Worm (Caenorhabditis elegans) whole organism, L4 larva: ENCODE results near the gene tpst-2.
A peak's percentile ranks its signal among the peaks of the same experiment; 100 is the strongest.

Experiments used
- F37D6.2 ChIP-seq: sonication (generic microtip); optimal IDR thresholded peaks from 2 replicates; lab custom pipeline; 2016; ENCODE audit warnings: mild to moderate bottlenecking, missing genetic modification characterization, missing compliant biosample characterization
- R02D3.7 ChIP-seq: fragments of 150-350 bp; sonication (generic microtip); optimal IDR thresholded peaks from 3 replicates; lab custom pipeline; 2014; ENCODE audit warnings: missing biosample characterization, missing genetic modification characterization
- T26A8.4 ChIP-seq: fragments of 200-800 bp; sonication (Bioruptor generic); IDR thresholded peaks from 2 replicates; pipeline ENCODE4 v1.3.6; 2022; ENCODE audit warnings: missing genetic modification characterization, missing compliant biosample characterization
- aha-1 ChIP-seq: fragments of 150-350 bp; peaks from one replicate; lab custom pipeline; 2014; ENCODE audit warnings: missing biosample characterization, missing genetic modification characterization
- attf-4 ChIP-seq: sonication (generic microtip); optimal IDR thresholded peaks from 3 replicates; lab custom pipeline; 2017; ENCODE audit warnings: missing biosample characterization, missing genetic modification characterization
- ceh-28 ChIP-seq: fragments of 150-350 bp; optimal IDR thresholded peaks from 2 replicates; lab custom pipeline; 2014; ENCODE audit warnings: missing biosample characterization, missing genetic modification reagents, missing genetic modification characterization
- ceh-44 ChIP-seq: fragments of 200-800 bp; sonication (Bioruptor generic); IDR thresholded peaks from 2 replicates; pipeline ENCODE4 v1.3.6; 2022; ENCODE audit warnings: missing genetic modification reagents, missing genetic modification characterization, missing compliant biosample characterization
- daf-16 ChIP-seq, 3 experiments: sonication (generic microtip); optimal IDR thresholded peaks; 2 replicates each; lab custom pipeline; 2016 to 2017; ENCODE audit warnings: missing genetic modification characterization in 3 of 3, missing genetic modification reagents in 3 of 3, mild to moderate bottlenecking in 2 of 3, missing compliant biosample characterization in 2 of 3, missing biosample characterization in 1 of 3, moderate library complexity in 1 of 3
- dmd-6 ChIP-seq: fragments of 200-800 bp; sonication (Bioruptor generic); IDR thresholded peaks from 2 replicates; pipeline ENCODE4 v1.3.6; 2022; ENCODE audit warnings: missing genetic modification reagents, missing genetic modification characterization, missing compliant biosample characterization
- dmd-8 ChIP-seq: fragments of 200-800 bp; sonication (Bioruptor generic); IDR thresholded peaks from 2 replicates; pipeline ENCODE4 v1.3.6; 2022; ENCODE audit warnings: missing genetic modification characterization, missing compliant biosample characterization
- dmd-9 ChIP-seq: fragments of 200-800 bp; sonication (Bioruptor generic); IDR thresholded peaks from 2 replicates; pipeline ENCODE4 v1.3.6; 2022; ENCODE audit warnings: missing genetic modification reagents, missing genetic modification characterization, missing compliant biosample characterization
- dve-1 ChIP-seq: sonication (generic microtip); optimal IDR thresholded peaks from 2 replicates; lab custom pipeline; 2017; ENCODE audit warnings: antibody characterized with exemption, mild to moderate bottlenecking, missing genetic modification characterization, missing compliant biosample characterization; ENCODE audit not compliant: insufficient read depth
- egl-43 ChIP-seq: fragments of 200-800 bp; sonication (Bioruptor generic); IDR thresholded peaks from 2 replicates; pipeline ENCODE4 v1.3.6; 2022; ENCODE audit warnings: missing genetic modification reagents, missing genetic modification characterization, missing compliant biosample characterization
- lin-38 ChIP-seq: fragments of 200-800 bp; sonication (Bioruptor generic); IDR thresholded peaks from 2 replicates; pipeline ENCODE4 v1.3.6; 2022; ENCODE audit warnings: missing genetic modification reagents, missing genetic modification characterization, missing compliant biosample characterization
- lsy-2 ChIP-seq, 2 experiments: fragments of 150-350 bp in 1 of 2; sonication (generic microtip) in 1 of 2; optimal IDR thresholded peaks; 2 replicates each; lab custom pipeline; 2014 to 2017; ENCODE audit warnings: missing biosample characterization in 2 of 2, missing genetic modification characterization in 2 of 2
- madf-9 ChIP-seq: fragments of 200-800 bp; sonication (Bioruptor generic); conservative IDR thresholded peaks from 2 replicates; pipeline ENCODE4 v1.3.6; 2022; ENCODE audit warnings: missing genetic modification reagents, missing genetic modification characterization, missing compliant biosample characterization
- mdl-1 ChIP-seq, 2 experiments: fragments of 150-350 bp in 1 of 2; sonication (generic microtip) in 1 of 2; optimal IDR thresholded peaks; 2 replicates each; lab custom pipeline; 2014 to 2017; ENCODE audit warnings: missing biosample characterization in 2 of 2, missing genetic modification characterization in 2 of 2
- mdt-29 ChIP-seq: fragments of 200-800 bp; sonication (Bioruptor generic); IDR thresholded peaks from 2 replicates; pipeline ENCODE4 v1.3.6; 2022; ENCODE audit warnings: missing genetic modification reagents, missing genetic modification characterization, missing compliant biosample characterization
- mxl-3 ChIP-seq: fragments of 200-800 bp; sonication (Bioruptor generic); optimal IDR thresholded peaks from 2 replicates; lab custom pipeline; 2018; ENCODE audit warnings: mild to moderate bottlenecking, missing genetic modification characterization, missing compliant biosample characterization
- nhr-28 ChIP-seq: fragments of 150-350 bp; optimal IDR thresholded peaks from 2 replicates; lab custom pipeline; 2014; ENCODE audit warnings: missing biosample characterization, missing genetic modification characterization
- nhr-42 ChIP-seq: fragments of 200-800 bp; sonication (Bioruptor generic); IDR thresholded peaks from 2 replicates; pipeline ENCODE4 v1.3.6; 2022; ENCODE audit warnings: missing genetic modification characterization, missing compliant biosample characterization
- nhr-76 ChIP-seq: fragments of 150-350 bp; optimal IDR thresholded peaks from 2 replicates; lab custom pipeline; 2014; ENCODE audit warnings: missing biosample characterization, missing genetic modification characterization
- php-3 ChIP-seq: fragments of 200-800 bp; sonication (Bioruptor generic); IDR thresholded peaks from 2 replicates; pipeline ENCODE4 v1.3.6; 2022; ENCODE audit warnings: missing genetic modification reagents, missing genetic modification characterization, missing compliant biosample characterization
- pqm-1 ChIP-seq: sonication (generic microtip); optimal IDR thresholded peaks from 2 replicates; lab custom pipeline; 2017; ENCODE audit warnings: missing biosample characterization, missing genetic modification characterization
- sdz-12 ChIP-seq: fragments of 200-800 bp; sonication (Bioruptor generic); optimal IDR thresholded peaks from 2 replicates; lab custom pipeline; 2018; ENCODE audit warnings: mild to moderate bottlenecking, missing genetic modification characterization, missing compliant biosample characterization
- set-16 ChIP-seq: fragments of 200-800 bp; sonication (Bioruptor generic); IDR thresholded peaks from 2 replicates; pipeline ENCODE4 v1.3.6; 2022; ENCODE audit warnings: missing genetic modification reagents, missing genetic modification characterization, missing compliant biosample characterization
- unc-62 ChIP-seq, 3 experiments: fragments of 150-350 bp in 1 of 3; sonication (generic microtip); optimal IDR thresholded peaks in 2 of 3; peaks in 1 of 3; 1 replicate in 1 of 3; 2 replicates in 2 of 3; lab custom pipeline; 2014 to 2017; ENCODE audit warnings: missing biosample characterization in 3 of 3, missing genetic modification characterization in 3 of 3, missing genetic modification reagents in 3 of 3, missing genotype in 1 of 3
- ztf-11 ChIP-seq: fragments of 150-350 bp; optimal IDR thresholded peaks from 2 replicates; lab custom pipeline; 2014; ENCODE audit warnings: missing biosample characterization, missing genetic modification characterization

Gene tpst-2

ce11 chrIII:797507-797906 is 26.4 kb downstream of the tpst-2 start:
- TF ChIP-seq F37D6.2 (tag; lab: Kevin White, UChicago) (no peak), unc-62 (GFP tag; optimal IDR thresholded peaks at IDR 0.05 in 1 of 2; lab: Kevin White, UChicago) (peak in 1 of 2 experiments; percentile 55), unc-62 (tag; optimal IDR thresholded peaks at IDR 0.05; lab: Kevin White, UChicago) (no peak), lsy-2 (tag; optimal IDR thresholded peaks at IDR 0.05; lab: Kevin White, UChicago) (no peak)

- no peak for TF ChIP-seq ceh-44 (GFP tag; lab: Robert Waterston, UW)
- TF ChIP-seq mdl-1 (tag; optimal IDR thresholded peaks at IDR 0.05; lab: Kevin White, UChicago) = no peak
- TF ChIP-seq ceh-28 (tag; lab: Kevin White, UChicago) = no peak
These were observed 31.0 kb downstream of the tpst-2 start for ce11 chrIII:802041-802440.

- TF ChIP-seq set-16 = no peak
- peak; percentile 65 for TF ChIP-seq aha-1 (tag; lab: Kevin White, UChicago)
These were observed 40.5 kb downstream of the tpst-2 start, which contains the start of gene daf-7 for ce11 chrIII:811544-811943. TSS of gene daf-7 (plus strand) at chrIII:811844.

DNA sequence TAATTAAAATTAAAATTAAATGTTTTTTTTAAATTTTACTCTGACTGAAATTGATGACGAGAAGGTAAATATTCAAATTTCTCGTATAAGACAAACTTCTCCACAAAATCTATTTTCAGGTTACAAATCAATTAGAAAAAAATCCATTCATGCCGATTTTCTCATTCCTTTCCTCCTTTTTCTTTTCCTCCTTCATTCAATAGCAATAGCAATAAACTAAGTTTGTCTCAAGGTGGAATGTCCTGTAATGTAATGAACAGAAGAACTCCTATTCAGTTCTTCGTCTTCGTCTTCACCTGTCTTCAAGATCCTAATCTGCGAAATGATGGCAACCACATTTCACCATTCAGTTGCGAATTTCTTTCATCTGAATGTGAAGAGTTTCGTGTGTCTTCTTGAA is 44.8 kb downstream of the tpst-2 start, which contains the start of gene dac-1:
Gene dac-1 (plus strand): TSS at position 301 of the 400 bp plus-strand sequence.
- no peak for TF ChIP-seq R02D3.7 (tag; lab: Kevin White, UChicago)
- TF ChIP-seq lin-38 = no peak
- TF ChIP-seq php-3 (GFP tag; lab: Robert Waterston, UW) = no peak
- no peak for TF ChIP-seq pqm-1
- TF ChIP-seq nhr-76 (tag; lab: Kevin White, UChicago) = no peak
- no peak for TF ChIP-seq daf-16 (GFP tag; optimal IDR thresholded peaks at IDR 0.05; lab: Kevin White, UChicago)
- no peak for TF ChIP-seq daf-16 (tag; optimal IDR thresholded peaks at IDR 0.05; lab: Kevin White, UChicago)
- TF ChIP-seq mxl-3 = no peak
- no peak for TF ChIP-seq dmd-6 (GFP tag; lab: Robert Waterston, UW)
- TF ChIP-seq T26A8.4 (GFP tag; lab: Robert Waterston, UW) = no peak
- TF ChIP-seq sdz-12 (GFP tag; lab: Kevin White, UChicago) = no peak
- TF ChIP-seq mdt-29 (GFP tag; lab: Robert Waterston, UW) = no peak
- TF ChIP-seq nhr-28 = no peak
- TF ChIP-seq attf-4 = no peak
- no peak for TF ChIP-seq set-16
- no peak for TF ChIP-seq madf-9 (GFP tag; lab: Robert Waterston, UW)
- TF ChIP-seq egl-43 (GFP tag; lab: Robert Waterston, UW) = no peak
- TF ChIP-seq dmd-9 (GFP tag; lab: Robert Waterston, UW) = no peak
- no peak for TF ChIP-seq ztf-11 (tag; lab: Kevin White, UChicago)

DNA sequence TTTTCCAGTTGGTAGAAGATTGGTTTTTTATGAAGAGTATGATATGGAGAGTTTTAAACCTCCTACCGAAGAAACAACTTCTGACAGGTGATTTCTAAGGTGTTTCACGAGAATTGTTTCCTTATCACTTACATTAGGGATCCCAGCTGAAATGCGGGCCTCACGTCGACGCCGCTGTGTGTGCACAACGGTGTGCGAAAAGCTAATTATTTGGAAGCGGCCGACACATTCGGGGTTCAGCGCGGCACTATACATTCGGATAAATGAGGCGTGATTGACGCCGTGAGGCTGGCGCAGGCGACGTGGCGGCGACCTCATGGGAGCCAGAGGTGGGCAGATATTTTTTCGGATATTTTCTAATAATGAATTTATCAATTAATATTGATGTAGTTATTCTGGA is 48.3 kb downstream of the tpst-2 start:
- no peak for TF ChIP-seq dmd-8 (GFP tag; lab: Robert Waterston, UW)
- TF ChIP-seq set-16 = peak; percentile 36; the same call in 1 of the 2 replicates
- 0 out of 2 replicates have a peak, but pooled peaks have one; percentile 10 for TF ChIP-seq nhr-42
- no peak for TF ChIP-seq dve-1 (tag; lab: Kevin White, UChicago)
- TF ChIP-seq, all 104 proteins: peak for 2
